Fruit fly (Drosophila melanogaster): ENCODE results near the gene crq.

DNA sequence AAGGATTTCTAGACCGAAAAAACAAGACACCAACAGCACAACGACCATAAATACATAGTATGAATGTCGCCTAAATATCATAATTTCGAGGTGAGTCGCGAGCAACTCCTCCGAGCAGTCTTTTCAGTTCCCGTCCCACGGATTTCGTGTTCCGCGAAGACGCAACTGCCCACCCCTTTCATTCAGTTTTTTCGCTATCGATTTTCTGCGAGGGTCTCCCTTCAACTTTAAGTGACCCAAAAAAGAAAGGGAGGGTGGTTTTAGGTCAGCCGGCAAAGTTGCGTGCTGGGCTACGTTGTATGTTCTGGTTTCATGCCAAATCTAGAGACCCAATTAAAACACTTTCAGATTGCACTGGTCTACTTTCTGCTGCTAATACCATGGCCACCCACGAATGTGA lies 2.9 kb upstream of the crq start:
- TF ChIP-seq pad (GFP tag; optimal IDR thresholded peaks at IDR 0.05) (no peak), CG7101 (tag; optimal IDR thresholded peaks at IDR 0.05) (no peak)
